Fruit fly (Drosophila melanogaster) whole organism, wandering third instar larva: Measurements from ENCODE around the gene kon.

Source experiments
- CG9705 ChIP-seq: fragments of 200-800 bp; sonication (Bioruptor generic); optimal IDR thresholded peaks from 2 replicates; lab custom pipeline; 2018; ENCODE audit warnings: missing biosample characterization, mild to moderate bottlenecking, missing genetic modification characterization
- HLH106 ChIP-seq: fragments of 200-800 bp; optimal IDR thresholded peaks from 3 replicates; lab custom pipeline; 2019; ENCODE audit warnings: missing biosample characterization, mild to moderate bottlenecking, missing genetic modification characterization, moderate library complexity
- Hr78 ChIP-seq: fragments of >200 bp; optimal IDR thresholded peaks from 2 replicates; lab custom pipeline; 2017; ENCODE audit warnings: missing biosample characterization, missing genetic modification characterization
- Jra ChIP-seq: sonication (Bioruptor generic); optimal IDR thresholded peaks from 2 replicates; lab custom pipeline; 2016; ENCODE audit warnings: missing biosample characterization, missing genetic modification characterization
- Mio ChIP-seq: sonication (Bioruptor generic); optimal IDR thresholded peaks from 2 replicates; lab custom pipeline; 2016; ENCODE audit warnings: missing biosample characterization, missing genetic modification characterization
- Sp1 ChIP-seq: fragments of 200-800 bp; sonication (Bioruptor generic); optimal IDR thresholded peaks from 3 replicates; lab custom pipeline; 2019; ENCODE audit warnings: missing biosample characterization, mild to moderate bottlenecking, missing genetic modification characterization, moderate library complexity
- h ChIP-seq: fragments of 200-800 bp; sonication (Bioruptor generic); optimal IDR thresholded peaks from 3 replicates; lab custom pipeline; 2016; ENCODE audit warnings: missing biosample characterization, mild to moderate bottlenecking, missing genetic modification characterization

dm6 chr2L:18459698-18460348 lies 44.0 kb downstream of the kon start:
- no peak for TF ChIP-seq Mio (GFP tag; lab: Kevin White, UChicago)
- TF ChIP-seq CG9705 (GFP tag; lab: Kevin White, UChicago), result no peak
- TF ChIP-seq h, result no peak
- TF ChIP-seq HLH106 (tag; lab: Kevin White, UChicago), result no peak
- TF ChIP-seq Jra (GFP tag; lab: Kevin White, UChicago), result no peak
- no peak for TF ChIP-seq Hr78 (GFP tag; lab: Kevin White, UChicago)
- TF ChIP-seq Sp1, result no peak
